Worm (Caenorhabditis elegans): Measurements from ENCODE around the gene K07D4.4.

DNA sequence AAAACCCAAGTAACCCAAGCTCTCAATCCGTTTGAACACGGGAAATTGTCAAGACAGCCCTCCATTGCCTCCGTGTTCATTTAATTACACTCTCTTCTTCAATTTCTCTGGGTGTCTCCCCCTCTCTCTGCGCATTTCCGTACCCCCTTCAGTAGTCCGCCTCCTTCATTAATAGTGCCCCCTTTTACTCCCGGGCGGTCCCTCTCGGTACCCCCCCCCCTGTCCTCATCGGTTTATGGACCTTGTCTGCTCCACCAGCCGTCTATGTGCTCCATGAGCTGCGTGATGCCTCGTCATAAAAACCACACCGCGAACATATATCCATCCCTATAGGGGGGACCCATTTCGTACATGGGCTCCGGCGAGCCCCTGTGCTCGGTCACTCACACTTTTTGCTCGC is 32.7 kb downstream of the K07D4.4 start:
- TF ChIP-seq tbx-2 (tag; optimal IDR thresholded peaks at IDR 0.05) (peak; percentile 59), ceh-19 (GFP tag; optimal IDR thresholded peaks at IDR 0.05) (peak; percentile 27), C08G9.2 (tag; optimal IDR thresholded peaks at IDR 0.05) (peak; percentile 35), unc-42 (tag; optimal IDR thresholded peaks at IDR 0.05) (peak; percentile 94), ceh-9 (tag; optimal IDR thresholded peaks at IDR 0.05) (no peak), zip-5 (tag; optimal IDR thresholded peaks at IDR 0.05) (no peak), ama-1 (optimal IDR thresholded peaks at IDR 0.05) (no peak), dve-1 (tag; optimal IDR thresholded peaks at IDR 0.05) (no peak), T23F11.4 (GFP tag; optimal IDR thresholded peaks at IDR 0.05) (no peak), F13H6.1 (tag; optimal IDR thresholded peaks at IDR 0.05) (no peak), unc-55 (GFP tag; optimal IDR thresholded peaks at IDR 0.05) (no peak), pha-4 (tag; optimal IDR thresholded peaks at IDR 0.05) (no peak), pros-1 (tag; optimal IDR thresholded peaks at IDR 0.05) (no peak), ceh-31 (tag; optimal IDR thresholded peaks at IDR 0.05) (peak; percentile 71)

Data from whole organism, late embryonic.